Worm (Caenorhabditis elegans) whole organism, late embryonic: Measurements from ENCODE around the gene pho-9.

Source experiments
- C38D4.7 ChIP-seq: fragments of 200-800 bp; sonication (Bioruptor generic); optimal IDR thresholded peaks from 2 replicates; lab custom pipeline; 2018; ENCODE audit warnings: mild to moderate bottlenecking, missing genetic modification characterization, moderate library complexity, missing compliant biosample characterization
- K02D7.2 ChIP-seq: sonication (generic microtip); optimal IDR thresholded peaks from 2 replicates; lab custom pipeline; 2017; ENCODE audit warnings: mild to moderate bottlenecking, missing genetic modification characterization, missing compliant biosample characterization
- K09A11.1 ChIP-seq: sonication (generic microtip); optimal IDR thresholded peaks from 2 replicates; lab custom pipeline; 2017; ENCODE audit warnings: antibody characterized with exemption, mild to moderate bottlenecking, missing genetic modification characterization, missing compliant biosample characterization; ENCODE audit not compliant: insufficient read depth
- Y22D7AL.16 ChIP-seq: sonication (generic microtip); optimal IDR thresholded peaks from 2 replicates; lab custom pipeline; 2016; ENCODE audit warnings: missing genetic modification characterization, missing compliant biosample characterization
- ahr-1 ChIP-seq: sonication (generic microtip); optimal IDR thresholded peaks from 2 replicates; lab custom pipeline; 2016; ENCODE audit warnings: missing genetic modification characterization, missing compliant biosample characterization
- ceh-18 ChIP-seq: sonication (generic microtip); optimal IDR thresholded peaks from 2 replicates; lab custom pipeline; 2016; ENCODE audit warnings: missing genetic modification characterization, missing compliant biosample characterization
- ceh-19 ChIP-seq: fragments of 200-800 bp; sonication (Bioruptor generic); optimal IDR thresholded peaks from 2 replicates; lab custom pipeline; 2018; ENCODE audit warnings: mild to moderate bottlenecking, missing genetic modification characterization, missing compliant biosample characterization
- ceh-24 ChIP-seq: sonication (generic microtip); optimal IDR thresholded peaks from 2 replicates; lab custom pipeline; 2016; ENCODE audit warnings: mild to moderate bottlenecking, missing genetic modification characterization, missing compliant biosample characterization
- ceh-31 ChIP-seq: sonication (generic microtip); optimal IDR thresholded peaks from 2 replicates; lab custom pipeline; 2016; ENCODE audit warnings: missing genetic modification characterization, missing compliant biosample characterization
- ceh-45 ChIP-seq: fragments of 200-800 bp; sonication (Bioruptor generic); IDR thresholded peaks from 2 replicates; pipeline ENCODE4 v1.3.6; 2022; ENCODE audit warnings: missing genetic modification reagents, missing genetic modification characterization, missing compliant biosample characterization
- ceh-48 ChIP-seq: sonication (generic microtip); optimal IDR thresholded peaks from 2 replicates; lab custom pipeline; 2016; ENCODE audit warnings: missing genetic modification characterization, inconsistent platforms, missing compliant biosample characterization
- che-1 ChIP-seq: sonication (generic microtip); optimal IDR thresholded peaks from 2 replicates; lab custom pipeline; 2016; ENCODE audit warnings: mild to moderate bottlenecking, missing genetic modification characterization, missing compliant biosample characterization
- dmd-4 ChIP-seq: sonication (generic microtip); optimal IDR thresholded peaks from 2 replicates; lab custom pipeline; 2016; ENCODE audit warnings: borderline replicate concordance, missing genetic modification characterization, missing compliant biosample characterization
- elt-2 ChIP-seq: sonication (generic microtip); optimal IDR thresholded peaks from 2 replicates; lab custom pipeline; 2016; ENCODE audit warnings: missing genetic modification reagents, missing genetic modification characterization, missing compliant biosample characterization
- fkh-10 ChIP-seq: fragments of 150-350 bp; optimal IDR thresholded peaks from 2 replicates; lab custom pipeline; 2014; ENCODE audit warnings: missing biosample characterization, missing genetic modification reagents, missing genetic modification characterization
- fkh-6 ChIP-seq: sonication (generic microtip); optimal IDR thresholded peaks from 2 replicates; lab custom pipeline; 2016; ENCODE audit warnings: missing genetic modification characterization, missing compliant biosample characterization
- hlh-15 ChIP-seq: sonication (generic microtip); optimal IDR thresholded peaks from 2 replicates; lab custom pipeline; 2016; ENCODE audit warnings: missing genetic modification characterization, missing compliant biosample characterization
- hlh-30 ChIP-seq: sonication (generic microtip); optimal IDR thresholded peaks from 2 replicates; lab custom pipeline; 2017; ENCODE audit warnings: antibody characterized with exemption, missing genetic modification characterization, missing compliant biosample characterization; ENCODE audit not compliant: insufficient read depth
- nfya-1 ChIP-seq: sonication (generic microtip); optimal IDR thresholded peaks from 2 replicates; lab custom pipeline; 2017; ENCODE audit warnings: missing genetic modification characterization, mild to moderate bottlenecking, missing compliant biosample characterization, antibody characterized with exemption, moderate library complexity
- nhr-11 ChIP-seq: fragments of 150-350 bp; optimal IDR thresholded peaks from 2 replicates; lab custom pipeline; 2014; ENCODE audit warnings: missing biosample characterization, missing genetic modification characterization
- nhr-232 ChIP-seq: sonication (generic microtip); optimal IDR thresholded peaks from 2 replicates; lab custom pipeline; 2016; ENCODE audit warnings: missing genetic modification characterization, missing compliant biosample characterization
- pat-9 ChIP-seq: fragments of 200-800 bp; sonication (Bioruptor generic); optimal IDR thresholded peaks from 2 replicates; lab custom pipeline; 2018; ENCODE audit warnings: mild to moderate bottlenecking, missing genetic modification characterization, moderate library complexity, missing compliant biosample characterization
- pqm-1 ChIP-seq: sonication (generic microtip); optimal IDR thresholded peaks from 2 replicates; lab custom pipeline; 2016; ENCODE audit warnings: missing genetic modification characterization, missing compliant biosample characterization
- pros-1 ChIP-seq: fragments of 150-350 bp; optimal IDR thresholded peaks from 2 replicates; lab custom pipeline; 2014; ENCODE audit warnings: missing biosample characterization, missing genetic modification reagents, missing genetic modification characterization
- rnt-1 ChIP-seq: sonication (generic microtip); optimal IDR thresholded peaks from 2 replicates; lab custom pipeline; 2016; ENCODE audit warnings: missing genetic modification characterization, missing compliant biosample characterization
- sdc-2 ChIP-seq: sonication (generic microtip); optimal IDR thresholded peaks from 2 replicates; lab custom pipeline; 2016; ENCODE audit warnings: missing genotype, missing genetic modification characterization, missing compliant biosample characterization
- sox-2 ChIP-seq: fragments of 200-800 bp; sonication (Bioruptor generic); IDR thresholded peaks from 2 replicates; pipeline ENCODE4 v1.3.6; 2022; ENCODE audit warnings: missing genetic modification reagents, missing genetic modification characterization, missing compliant biosample characterization
- syd-9 ChIP-seq: sonication (generic microtip); optimal IDR thresholded peaks from 2 replicates; lab custom pipeline; 2016; ENCODE audit warnings: mild to moderate bottlenecking, missing genetic modification characterization, moderate library complexity, missing compliant biosample characterization
- tbx-7 ChIP-seq: sonication (generic microtip); optimal IDR thresholded peaks from 2 replicates; lab custom pipeline; 2016; ENCODE audit warnings: missing genotype, missing genetic modification characterization, missing compliant biosample characterization
- ttx-3 ChIP-seq: sonication (generic microtip); optimal IDR thresholded peaks from 2 replicates; lab custom pipeline; 2016; ENCODE audit warnings: missing genetic modification reagents, missing genetic modification characterization, missing compliant biosample characterization
- unc-42 ChIP-seq: sonication (generic microtip); optimal IDR thresholded peaks from 2 replicates; lab custom pipeline; 2016; ENCODE audit warnings: missing genotype, missing genetic modification characterization, missing compliant biosample characterization
- unc-55 ChIP-seq: sonication (generic microtip); optimal IDR thresholded peaks from 2 replicates; lab custom pipeline; 2017; ENCODE audit warnings: missing biosample characterization, missing genetic modification reagents, missing genetic modification characterization
- zip-5 ChIP-seq: sonication (generic microtip); optimal IDR thresholded peaks from 2 replicates; lab custom pipeline; 2016; ENCODE audit warnings: missing genetic modification characterization, missing compliant biosample characterization

Gene pho-9

ce11 chrIII:2760726-2761125 lies at the start of gene pho-9:
Gene pho-9, minus strand, starts transcription at chrIII:2760816.
- TF ChIP-seq ceh-48 (tag; lab: Kevin White, UChicago) (no peak), elt-2 (tag; lab: Kevin White, UChicago) (peak; percentile 50), hlh-15 (no peak)

DNA sequence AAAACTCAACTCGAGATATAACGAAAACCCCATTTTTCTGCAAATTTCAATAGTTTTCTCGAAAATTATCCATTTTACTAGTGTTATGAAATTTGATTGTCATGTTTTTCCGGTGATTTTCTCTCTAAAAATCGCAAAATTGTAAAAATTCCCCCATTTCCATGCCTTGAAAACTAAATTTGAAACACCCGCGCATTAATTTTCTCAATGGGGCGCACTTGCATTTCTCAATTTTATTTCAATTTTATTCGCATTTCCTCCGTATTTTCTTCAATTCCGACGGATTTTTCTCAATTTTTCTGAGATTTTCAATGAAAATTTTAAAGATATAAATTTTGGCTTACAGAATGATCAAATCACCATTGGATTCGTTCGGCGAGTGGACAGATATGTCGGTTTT lies 44.5 kb upstream of the pho-9 start, which contains the start of gene Y71H2AM.3:
Gene Y71H2AM.3, plus strand, starts transcription at position 347 of the 400 bp plus-strand sequence.
- TF ChIP-seq fkh-6 (tag; lab: Kevin White, UChicago) (no peak), zip-5 (tag; lab: Kevin White, UChicago) (no peak), sox-2 (GFP tag; lab: Robert Waterston, UW) (no peak), ceh-24 (tag; lab: Kevin White, UChicago) (no peak), elt-2 (tag; lab: Kevin White, UChicago) (no peak), dmd-4 (tag; lab: Kevin White, UChicago) (no peak), ceh-18 (tag; lab: Kevin White, UChicago) (no peak), nfya-1 (tag; lab: Kevin White, UChicago) (peak; percentile 9), che-1 (tag; lab: Kevin White, UChicago) (no peak), unc-42 (tag; lab: Kevin White, UChicago) (peak; percentile 52), sdc-2 (tag; lab: Kevin White, UChicago) (no peak), nhr-232 (tag; lab: Kevin White, UChicago) (no peak)

DNA sequence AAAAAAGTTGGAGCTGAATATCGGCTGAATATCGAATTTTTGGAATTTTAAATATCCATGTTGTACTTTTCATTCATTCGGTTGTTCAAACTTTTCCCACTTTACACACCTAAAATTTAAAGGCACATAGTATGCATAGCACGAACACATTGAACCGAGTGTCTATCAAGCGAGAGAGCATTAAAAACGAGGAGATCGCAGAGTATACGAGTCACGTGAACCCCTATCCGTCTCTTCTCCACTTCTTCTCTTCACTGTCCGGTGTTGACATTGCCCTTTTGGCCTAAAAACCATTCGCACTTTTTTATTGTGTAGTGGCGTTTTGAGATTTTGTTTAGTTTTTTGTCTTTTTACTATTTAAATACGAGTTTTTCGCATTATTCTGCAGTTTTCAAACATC lies 43.8 kb upstream of the pho-9 start:
- TF ChIP-seq hlh-30 (tag; lab: Kevin White, UChicago) = peak; percentile 95
- no peak for TF ChIP-seq che-1 (tag; lab: Kevin White, UChicago)

- TF ChIP-seq hlh-15 (no peak), pros-1 (tag; lab: Kevin White, UChicago) (no peak), tbx-7 (tag; lab: Kevin White, UChicago) (no peak), pat-9 (no peak), fkh-10 (GFP tag; lab: Kevin White, UChicago) (no peak), pqm-1 (tag; lab: Kevin White, UChicago) (no peak)
Measured at ce11 chrIII:2801800-2802515, 41.3 kb upstream of the pho-9 start, which contains the start of the genes twk-45 and Y71H2AM.25. Gene twk-45, minus strand, starts transcription at chrIII:2801900. Gene Y71H2AM.25, plus strand, starts transcription at chrIII:2802465.

- TF ChIP-seq K02D7.2 (no peak), unc-55 (no peak), nhr-11 (tag; lab: Kevin White, UChicago) (no peak), Y22D7AL.16 (no peak), ceh-48 (tag; lab: Kevin White, UChicago) (no peak), che-1 (tag; lab: Kevin White, UChicago) (no peak), K09A11.1 (no peak), syd-9 (tag; lab: Kevin White, UChicago) (no peak), ceh-45 (GFP tag; lab: Robert Waterston, UW) (no peak), dmd-4 (tag; lab: Kevin White, UChicago) (no peak), nfya-1 (tag; lab: Kevin White, UChicago) (no peak), hlh-15 (no peak), C38D4.7 (no peak), ttx-3 (no peak), fkh-6 (tag; lab: Kevin White, UChicago) (no peak), ahr-1 (no peak), ceh-19 (GFP tag; lab: Kevin White, UChicago) (no peak), ceh-31 (tag; lab: Kevin White, UChicago) (no peak), rnt-1 (tag; lab: Kevin White, UChicago) (no peak)
Measured at ce11 chrIII:2800743-2801142, 40.1 kb upstream of the pho-9 start.
